Worm (Caenorhabditis elegans) whole organism, late embryonic: ENCODE results near the gene sup-12.

ENCODE experiments used
- K09A11.1 ChIP-seq: sonication (generic microtip); optimal IDR thresholded peaks from 2 replicates; lab custom pipeline; 2017; ENCODE audit warnings: antibody characterized with exemption, mild to moderate bottlenecking, missing genetic modification characterization, missing compliant biosample characterization; ENCODE audit not compliant: insufficient read depth
- ama-1 ChIP-seq: fragments of 150-350 bp; optimal IDR thresholded peaks from 2 replicates; lab custom pipeline; 2014
- ceh-6 ChIP-seq: fragments of 200-800 bp; sonication (Bioruptor generic); optimal IDR thresholded peaks from 2 replicates; lab custom pipeline; 2018; ENCODE audit warnings: mild to moderate bottlenecking, missing genetic modification characterization, missing compliant biosample characterization
- ceh-9 ChIP-seq: sonication (generic microtip); optimal IDR thresholded peaks from 2 replicates; lab custom pipeline; 2016; ENCODE audit warnings: mild to moderate bottlenecking, missing genetic modification characterization, inconsistent platforms, missing compliant biosample characterization
- hlh-8 ChIP-seq: sonication (generic microtip); optimal IDR thresholded peaks from 2 replicates; lab custom pipeline; 2016; ENCODE audit warnings: missing genotype, missing genetic modification characterization, missing compliant biosample characterization
- lim-6 ChIP-seq: sonication (generic microtip); optimal IDR thresholded peaks from 2 replicates; lab custom pipeline; 2016; ENCODE audit warnings: missing genetic modification characterization, missing compliant biosample characterization
- nhr-11 ChIP-seq: fragments of 150-350 bp; optimal IDR thresholded peaks from 2 replicates; lab custom pipeline; 2014; ENCODE audit warnings: missing biosample characterization, missing genetic modification characterization
- pag-3 ChIP-seq: sonication (generic microtip); optimal IDR thresholded peaks from 2 replicates; lab custom pipeline; 2016; ENCODE audit warnings: missing compliant biosample characterization, missing genetic modification characterization, borderline replicate concordance
- pha-4 ChIP-seq: fragments of 150-350 bp; optimal IDR thresholded peaks from 2 replicates; lab custom pipeline; 2018; ENCODE audit warnings: missing biosample characterization, missing genetic modification reagents, missing genetic modification characterization
- ttx-3 ChIP-seq: sonication (generic microtip); optimal IDR thresholded peaks from 2 replicates; lab custom pipeline; 2016; ENCODE audit warnings: missing genetic modification reagents, missing genetic modification characterization, missing compliant biosample characterization
- zip-5 ChIP-seq: sonication (generic microtip); optimal IDR thresholded peaks from 2 replicates; lab custom pipeline; 2016; ENCODE audit warnings: missing genetic modification characterization, missing compliant biosample characterization

- TF ChIP-seq pag-3 (no peak), zip-5 (tag; lab: Kevin White, UChicago) (no peak), ceh-9 (tag; lab: Kevin White, UChicago) (no peak), pha-4 (tag; lab: Kevin White, UChicago) (no peak), lim-6 (tag; lab: Kevin White, UChicago) (no peak), nhr-11 (tag; lab: Kevin White, UChicago) (no peak), K09A11.1 (tag; lab: Kevin White, UChicago) (no peak), ttx-3 (tag; lab: Kevin White, UChicago) (no peak), hlh-8 (tag; lab: Kevin White, UChicago) (no peak), ama-1 (lab: Kevin White, UChicago) (no peak), ceh-6 (no peak)
Measured at ce11 chrX:3918182-3918581, 13.8 kb downstream of the sup-12 start.
